Fruit fly (Drosophila melanogaster): ENCODE data around the gene kirre.
A peak's percentile ranks its signal among the peaks of the same experiment; 100 is the strongest.

Gene kirre

DNA sequence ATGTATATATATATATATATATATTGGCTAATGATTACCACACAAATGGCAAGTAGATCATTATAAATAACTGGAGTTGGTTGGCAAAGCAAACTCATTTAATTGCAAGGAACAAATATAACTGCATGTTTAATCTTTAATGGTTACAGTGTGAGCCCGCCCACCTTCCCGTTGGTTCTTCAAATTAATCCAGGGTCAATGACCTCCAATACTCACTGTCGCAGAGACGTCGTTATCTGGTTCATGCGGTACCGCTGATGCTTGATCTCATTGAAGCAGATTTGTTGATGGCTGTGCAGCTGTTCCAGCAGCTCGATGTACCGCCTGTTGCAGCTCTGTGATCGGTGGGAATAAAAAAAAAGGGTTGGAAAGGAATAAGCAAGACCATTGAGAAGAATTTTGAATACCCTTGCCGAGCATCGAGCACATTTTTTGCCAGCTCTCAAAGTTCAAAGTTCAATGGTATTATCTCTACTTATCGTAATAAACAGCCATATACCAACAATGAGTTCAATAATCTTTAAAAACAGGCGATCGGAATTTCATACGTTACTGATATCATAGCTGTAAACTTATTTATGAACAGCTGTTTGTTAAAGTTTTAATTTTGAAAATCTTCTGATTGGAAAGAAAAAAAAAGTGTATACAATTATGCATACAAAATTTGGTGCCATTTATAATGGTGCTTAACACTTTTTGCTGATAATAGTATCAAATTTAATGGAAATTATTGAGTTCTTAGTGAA is 48.3 kb downstream of the kirre start:
- peak in 1 of 2 experiments; percentile 63 for TF ChIP-seq foxo (GFP tag; optimal IDR thresholded peaks at IDR 0.05)
- TF ChIP-seq Sp1 (GFP tag; optimal IDR thresholded peaks at IDR 0.05): peak; percentile 38
- TF ChIP-seq rgr (GFP tag; optimal IDR thresholded peaks at IDR 0.05): peak; percentile 16
- TF ChIP-seq Vsx2 (GFP tag; optimal IDR thresholded peaks at IDR 0.05; ENCODE audit: partially characterized antibody): no peak
- peak; percentile 29 for TF ChIP-seq dmrt93B (GFP tag; optimal IDR thresholded peaks at IDR 0.05)
- peak; percentile 85 for TF ChIP-seq woc (GFP tag; optimal IDR thresholded peaks at IDR 0.05)
- TF ChIP-seq psq (GFP tag; optimal IDR thresholded peaks at IDR 0.05): peak; percentile 19
- TF ChIP-seq CG32264 (GFP tag; optimal IDR thresholded peaks at IDR 0.05): no peak
- TF ChIP-seq ey (GFP tag; optimal IDR thresholded peaks at IDR 0.05): peak; percentile 55
- TF ChIP-seq br (GFP tag; optimal IDR thresholded peaks at IDR 0.05): peak; percentile 28
- no peak for TF ChIP-seq dl (GFP tag; optimal IDR thresholded peaks at IDR 0.05; ENCODE audit: insufficient read depth in 1 of 2, partially characterized antibody in 2 of 2)
- TF ChIP-seq OdsH (GFP tag; optimal IDR thresholded peaks at IDR 0.05): peak; percentile 32
- no peak for TF ChIP-seq GATAd (GFP tag; optimal IDR thresholded peaks at IDR 0.05)
- peak; percentile 49 for TF ChIP-seq h (GFP tag; optimal IDR thresholded peaks at IDR 0.05)
- no peak for TF ChIP-seq Myc (optimal IDR thresholded peaks at IDR 0.05)
- TF ChIP-seq fru (GFP tag; optimal IDR thresholded peaks at IDR 0.05): peak; percentile 63
- TF ChIP-seq HLH106 (tag; optimal IDR thresholded peaks at IDR 0.05): peak; percentile 35

DNA sequence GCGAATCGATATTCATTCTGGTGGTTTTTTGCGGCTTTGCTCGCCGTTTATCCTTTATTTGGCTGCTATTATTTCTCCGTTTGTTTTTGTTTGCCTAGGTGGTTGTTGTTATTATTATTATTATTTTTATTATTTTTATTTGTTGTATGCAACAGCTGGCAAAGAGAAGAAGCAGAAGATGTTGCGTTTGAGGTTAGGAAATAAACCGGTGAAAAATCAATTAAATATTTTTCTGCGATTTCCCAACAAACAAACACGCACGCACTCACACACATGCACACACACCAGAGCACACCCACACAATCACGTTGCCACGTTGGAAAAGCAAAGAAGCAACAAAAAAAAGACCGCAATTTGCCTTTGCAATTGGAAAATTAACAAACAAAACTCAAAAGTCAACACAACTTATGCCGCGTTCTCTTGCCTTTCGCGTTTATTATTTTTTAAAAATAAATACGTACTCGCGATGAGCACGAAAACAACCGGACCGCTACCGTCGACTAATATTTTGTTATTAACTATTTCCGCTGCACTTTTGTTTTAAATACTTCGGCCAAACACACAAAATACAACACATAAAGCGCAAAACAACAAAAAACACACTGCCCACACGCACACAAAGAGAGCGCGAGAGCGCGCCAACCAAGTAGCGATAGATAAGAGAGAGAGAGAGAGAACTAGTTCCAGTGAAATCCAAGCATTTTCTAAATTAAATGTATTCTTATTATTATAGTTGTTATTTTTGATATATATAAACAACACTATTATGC is 49.3 kb downstream of the kirre start:
- TF ChIP-seq Dif (GFP tag; optimal IDR thresholded peaks at IDR 0.05; ENCODE audit: partially characterized antibody) (peak; percentile 12), Rel (GFP tag; optimal IDR thresholded peaks at IDR 0.05) (no peak), Rel (tag; optimal IDR thresholded peaks at IDR 0.05) (no peak), dmrt93B (GFP tag; optimal IDR thresholded peaks at IDR 0.05) (no peak), Abd-B (GFP tag; optimal IDR thresholded peaks at IDR 0.05) (no peak), HLH106 (tag; optimal IDR thresholded peaks at IDR 0.05) (no peak), Hnf4 (GFP tag; optimal IDR thresholded peaks at IDR 0.05) (no peak), dsf (GFP tag; optimal IDR thresholded peaks at IDR 0.05; ENCODE audit: borderline replicate concordance) (no peak), dl (GFP tag; optimal IDR thresholded peaks at IDR 0.05; ENCODE audit: insufficient read depth in 1 of 2, partially characterized antibody in 2 of 2) (peak in 1 of 2 experiments; percentile 18)

DNA sequence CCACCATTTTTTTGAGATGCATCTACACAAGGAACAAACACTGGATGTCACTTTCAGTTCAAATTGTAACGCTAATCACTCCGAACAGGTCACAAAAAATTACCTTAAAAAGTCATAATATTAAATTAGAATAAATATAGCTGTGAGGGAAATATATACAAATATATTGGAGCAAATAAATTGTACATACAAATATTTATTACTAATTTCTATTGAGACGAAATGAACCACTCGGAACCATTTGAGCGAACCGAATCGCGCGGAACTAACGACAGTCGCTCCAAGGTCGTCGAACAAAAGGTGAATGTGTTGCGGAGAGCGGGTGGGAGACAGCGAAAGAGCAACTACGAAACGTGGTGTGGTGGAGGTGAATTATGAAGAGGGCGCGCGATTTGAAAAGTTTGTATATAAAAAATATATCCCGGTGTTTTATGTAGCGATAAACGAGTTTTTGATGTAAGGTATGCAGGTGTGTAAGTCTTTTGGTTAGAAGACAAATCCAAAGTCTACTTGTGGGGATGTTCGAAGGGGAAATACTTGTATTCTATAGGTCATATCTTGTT is 50.0 kb downstream of the kirre start, which contains the start of gene CG32795:
CG32795 (minus strand) TSS at position 513 of the 563 bp plus-strand sequence.
- TF ChIP-seq h (GFP tag; optimal IDR thresholded peaks at IDR 0.05) (peak; percentile 50), rgr (GFP tag; optimal IDR thresholded peaks at IDR 0.05) (peak; percentile 49), ey (GFP tag; optimal IDR thresholded peaks at IDR 0.05) (no peak), Mio (GFP tag; optimal IDR thresholded peaks at IDR 0.05) (no peak), Sp1 (GFP tag; optimal IDR thresholded peaks at IDR 0.05) (peak; percentile 24), Jra (GFP tag; optimal IDR thresholded peaks at IDR 0.05) (no peak), dmrt93B (GFP tag; optimal IDR thresholded peaks at IDR 0.05) (no peak), pan (optimal IDR thresholded peaks at IDR 0.05) (no peak), Hr78 (GFP tag; optimal IDR thresholded peaks at IDR 0.05) (no peak), brk (GFP tag; optimal IDR thresholded peaks at IDR 0.05) (peak; percentile 43), foxo (GFP tag; optimal IDR thresholded peaks at IDR 0.05) (peak in 1 of 2 experiments; percentile 28), usp (GFP tag; optimal IDR thresholded peaks at IDR 0.05) (no peak), Rel (GFP tag; optimal IDR thresholded peaks at IDR 0.05) (peak; percentile 37), Rel (tag; optimal IDR thresholded peaks at IDR 0.05) (peak; percentile 19), Abd-B (GFP tag; optimal IDR thresholded peaks at IDR 0.05) (no peak), Hnf4 (GFP tag; optimal IDR thresholded peaks at IDR 0.05) (no peak), Vsx2 (GFP tag; optimal IDR thresholded peaks at IDR 0.05; ENCODE audit: partially characterized antibody) (no peak), psq (GFP tag; optimal IDR thresholded peaks at IDR 0.05) (peak; percentile 55), CG32264 (GFP tag; optimal IDR thresholded peaks at IDR 0.05) (no peak), Dif (GFP tag; optimal IDR thresholded peaks at IDR 0.05; ENCODE audit: partially characterized antibody) (peak; percentile 23), HLH106 (tag; optimal IDR thresholded peaks at IDR 0.05) (peak; percentile 33), N (GFP tag; optimal IDR thresholded peaks at IDR 0.05) (no peak), sv (GFP tag; optimal IDR thresholded peaks at IDR 0.05) (no peak), sage (GFP tag; optimal IDR thresholded peaks at IDR 0.05) (peak; percentile 49), lola (GFP tag; optimal IDR thresholded peaks at IDR 0.05) (no peak), Hr83 (GFP tag; optimal IDR thresholded peaks at IDR 0.05; ENCODE audit: poor library complexity, severe bottlenecking) (peak; percentile 16), woc (GFP tag; optimal IDR thresholded peaks at IDR 0.05) (peak; percentile 63), GATAd (GFP tag; optimal IDR thresholded peaks at IDR 0.05) (no peak)

All from whole organism, wandering third instar larva.